Worm (Caenorhabditis elegans) whole organism, L4 larva: Measurements from ENCODE around the gene F12F6.1.
A peak's percentile ranks its signal among the peaks of the same experiment; 100 is the strongest.

ENCODE experiments used
- F37D6.2 ChIP-seq: sonication (generic microtip); optimal IDR thresholded peaks from 2 replicates; lab custom pipeline; 2016; ENCODE audit warnings: mild to moderate bottlenecking, missing genetic modification characterization, missing compliant biosample characterization
- F49E8.2 ChIP-seq: sonication (generic microtip); optimal IDR thresholded peaks from 2 replicates; lab custom pipeline; 2016; ENCODE audit warnings: missing compliant biosample characterization, mild to moderate bottlenecking, missing genetic modification characterization, borderline replicate concordance
- T26A8.4 ChIP-seq: fragments of 200-800 bp; sonication (Bioruptor generic); IDR thresholded peaks from 2 replicates; pipeline ENCODE4 v1.3.6; 2022; ENCODE audit warnings: missing genetic modification characterization, missing compliant biosample characterization
- aha-1 ChIP-seq: fragments of 150-350 bp; peaks from one replicate; lab custom pipeline; 2014; ENCODE audit warnings: missing biosample characterization, missing genetic modification characterization
- arid-1 ChIP-seq: fragments of 200-800 bp; sonication (Bioruptor generic); conservative IDR thresholded peaks from 2 replicates; pipeline ENCODE4 v1.3.6; 2022; ENCODE audit warnings: missing genetic modification reagents, missing genetic modification characterization, missing compliant biosample characterization
- ceh-20 ChIP-seq: fragments of 200-800 bp; sonication (Bioruptor generic); IDR thresholded peaks from 2 replicates; pipeline ENCODE4 v1.3.6; 2022; ENCODE audit warnings: missing genetic modification reagents, missing genetic modification characterization, missing compliant biosample characterization
- ceh-82 ChIP-seq: sonication (generic microtip); optimal IDR thresholded peaks from 2 replicates; lab custom pipeline; 2017; ENCODE audit warnings: missing biosample characterization, missing genetic modification characterization
- ctbp-1 ChIP-seq: fragments of 200-800 bp; sonication (Bioruptor generic); IDR thresholded peaks from 2 replicates; pipeline ENCODE4 v1.3.6; 2022; ENCODE audit warnings: missing genetic modification reagents, missing genetic modification characterization, missing compliant biosample characterization
- daf-16 ChIP-seq, 3 experiments: sonication (generic microtip); optimal IDR thresholded peaks; 2 replicates each; lab custom pipeline; 2016 to 2017; ENCODE audit warnings: missing genetic modification characterization in 3 of 3, missing genetic modification reagents in 3 of 3, mild to moderate bottlenecking in 2 of 3, missing compliant biosample characterization in 2 of 3, missing biosample characterization in 1 of 3, moderate library complexity in 1 of 3
- daf-8 ChIP-seq: fragments of 200-800 bp; sonication (Bioruptor generic); IDR thresholded peaks from 2 replicates; pipeline ENCODE4 v1.3.6; 2022; ENCODE audit warnings: missing genetic modification characterization, missing compliant biosample characterization
- dmd-6 ChIP-seq: fragments of 200-800 bp; sonication (Bioruptor generic); IDR thresholded peaks from 2 replicates; pipeline ENCODE4 v1.3.6; 2022; ENCODE audit warnings: missing genetic modification reagents, missing genetic modification characterization, missing compliant biosample characterization
- dmd-8 ChIP-seq: fragments of 200-800 bp; sonication (Bioruptor generic); IDR thresholded peaks from 2 replicates; pipeline ENCODE4 v1.3.6; 2022; ENCODE audit warnings: missing genetic modification characterization, missing compliant biosample characterization
- dmd-9 ChIP-seq: fragments of 200-800 bp; sonication (Bioruptor generic); IDR thresholded peaks from 2 replicates; pipeline ENCODE4 v1.3.6; 2022; ENCODE audit warnings: missing genetic modification reagents, missing genetic modification characterization, missing compliant biosample characterization
- egl-43 ChIP-seq: fragments of 200-800 bp; sonication (Bioruptor generic); IDR thresholded peaks from 2 replicates; pipeline ENCODE4 v1.3.6; 2022; ENCODE audit warnings: missing genetic modification reagents, missing genetic modification characterization, missing compliant biosample characterization
- fos-1 ChIP-seq: fragments of 150-350 bp; optimal IDR thresholded peaks from 2 replicates; lab custom pipeline; 2014; ENCODE audit warnings: missing biosample characterization, missing genetic modification characterization
- hif-1 ChIP-seq, 2 experiments: sonication (generic microtip); optimal IDR thresholded peaks; 2 replicates each; lab custom pipeline; 2016 to 2017; ENCODE audit warnings: missing compliant biosample characterization in 2 of 2, missing genetic modification characterization in 2 of 2, missing genetic modification reagents in 2 of 2, missing genotype in 2 of 2, mild to moderate bottlenecking in 1 of 2
- hlh-11 ChIP-seq: fragments of 200-800 bp; sonication (Bioruptor generic); optimal IDR thresholded peaks from 2 replicates; lab custom pipeline; 2018; ENCODE audit warnings: mild to moderate bottlenecking, missing genetic modification characterization, missing compliant biosample characterization
- hmg-1.1 ChIP-seq: fragments of 200-800 bp; sonication (Bioruptor generic); IDR thresholded peaks from 2 replicates; pipeline ENCODE4 v1.3.6; 2022; ENCODE audit warnings: missing genetic modification reagents, missing genetic modification characterization, missing compliant biosample characterization
- lin-13 ChIP-seq: fragments of 150-350 bp; optimal IDR thresholded peaks from 2 replicates; lab custom pipeline; 2014; ENCODE audit warnings: missing biosample characterization, missing genetic modification reagents, missing genetic modification characterization
- lin-15B ChIP-seq: fragments of 150-350 bp; sonication (generic microtip); optimal IDR thresholded peaks from 3 replicates; lab custom pipeline; 2014; ENCODE audit warnings: missing biosample characterization, missing genetic modification characterization
- lin-29 ChIP-seq: fragments of 200-800 bp; sonication (Bioruptor generic); IDR thresholded peaks from 2 replicates; pipeline ENCODE4 v1.3.6; 2022; ENCODE audit warnings: missing genetic modification reagents, missing genetic modification characterization, missing compliant biosample characterization
- lin-39 ChIP-seq: fragments of 150-350 bp; optimal IDR thresholded peaks from 2 replicates; lab custom pipeline; 2014; ENCODE audit warnings: missing biosample characterization, missing genetic modification reagents, missing genetic modification characterization
- lir-3 ChIP-seq: sonication (generic microtip); optimal IDR thresholded peaks from 2 replicates; lab custom pipeline; 2016; ENCODE audit warnings: mild to moderate bottlenecking, missing genetic modification characterization, missing compliant biosample characterization
- lsy-2 ChIP-seq, 2 experiments: fragments of 150-350 bp in 1 of 2; sonication (generic microtip) in 1 of 2; optimal IDR thresholded peaks; 2 replicates each; lab custom pipeline; 2014 to 2017; ENCODE audit warnings: missing biosample characterization in 2 of 2, missing genetic modification characterization in 2 of 2
- mdl-1 ChIP-seq, 2 experiments: fragments of 150-350 bp in 1 of 2; sonication (generic microtip) in 1 of 2; optimal IDR thresholded peaks; 2 replicates each; lab custom pipeline; 2014 to 2017; ENCODE audit warnings: missing biosample characterization in 2 of 2, missing genetic modification characterization in 2 of 2
- mdt-29 ChIP-seq: fragments of 200-800 bp; sonication (Bioruptor generic); IDR thresholded peaks from 2 replicates; pipeline ENCODE4 v1.3.6; 2022; ENCODE audit warnings: missing genetic modification reagents, missing genetic modification characterization, missing compliant biosample characterization
- mxl-2 ChIP-seq: fragments of 200-800 bp; sonication (Bioruptor generic); conservative IDR thresholded peaks from 2 replicates; pipeline ENCODE4 v1.3.6; 2022; ENCODE audit warnings: missing genetic modification reagents, missing genetic modification characterization, missing compliant biosample characterization
- mxl-3 ChIP-seq: fragments of 200-800 bp; sonication (Bioruptor generic); optimal IDR thresholded peaks from 2 replicates; lab custom pipeline; 2018; ENCODE audit warnings: mild to moderate bottlenecking, missing genetic modification characterization, missing compliant biosample characterization
- nhr-102 ChIP-seq: sonication (generic microtip); optimal IDR thresholded peaks from 2 replicates; lab custom pipeline; 2016; ENCODE audit warnings: mild to moderate bottlenecking, missing genetic modification characterization, moderate library complexity, missing compliant biosample characterization
- nhr-11 ChIP-seq: fragments of 150-350 bp; optimal IDR thresholded peaks from 2 replicates; lab custom pipeline; 2014; ENCODE audit warnings: missing biosample characterization, missing genetic modification characterization
- nhr-237 ChIP-seq: sonication (generic microtip); optimal IDR thresholded peaks from 2 replicates; lab custom pipeline; 2017; ENCODE audit warnings: missing biosample characterization, missing genetic modification characterization
- nhr-28 ChIP-seq: fragments of 150-350 bp; optimal IDR thresholded peaks from 2 replicates; lab custom pipeline; 2014; ENCODE audit warnings: missing biosample characterization, missing genetic modification characterization
- nhr-48 ChIP-seq: sonication (generic microtip); optimal IDR thresholded peaks from 2 replicates; lab custom pipeline; 2016; ENCODE audit warnings: mild to moderate bottlenecking, missing genetic modification characterization, missing compliant biosample characterization
- nhr-6 ChIP-seq: fragments of 150-350 bp; optimal IDR thresholded peaks from 2 replicates; lab custom pipeline; 2014; ENCODE audit warnings: missing biosample characterization, missing genetic modification characterization
- nhr-77 ChIP-seq: fragments of 150-350 bp; optimal IDR thresholded peaks from 2 replicates; lab custom pipeline; 2014; ENCODE audit warnings: missing biosample characterization, missing genetic modification characterization
- saeg-2 ChIP-seq: fragments of 200-800 bp; sonication (Bioruptor generic); IDR thresholded peaks from 2 replicates; pipeline ENCODE4 v1.3.6; 2022; ENCODE audit warnings: missing genetic modification reagents, missing genetic modification characterization, missing compliant biosample characterization
- sdz-12 ChIP-seq: fragments of 200-800 bp; sonication (Bioruptor generic); optimal IDR thresholded peaks from 2 replicates; lab custom pipeline; 2018; ENCODE audit warnings: mild to moderate bottlenecking, missing genetic modification characterization, missing compliant biosample characterization
- skn-1 ChIP-seq: fragments of 150-350 bp; optimal IDR thresholded peaks from 2 replicates; lab custom pipeline; 2014; ENCODE audit warnings: missing biosample characterization, missing genetic modification characterization
- snpc-1.2 ChIP-seq: fragments of 200-800 bp; sonication (Bioruptor generic); IDR thresholded peaks from 2 replicates; pipeline ENCODE4 v1.3.6; 2022; ENCODE audit warnings: missing genetic modification reagents, missing genetic modification characterization, missing compliant biosample characterization
- spr-3 ChIP-seq: fragments of 200-800 bp; sonication (Bioruptor generic); optimal IDR thresholded peaks from 2 replicates; lab custom pipeline; 2018; ENCODE audit warnings: mild to moderate bottlenecking, missing genetic modification characterization, missing compliant biosample characterization
- unc-130 ChIP-seq: sonication (generic microtip); optimal IDR thresholded peaks from 2 replicates; lab custom pipeline; 2016; ENCODE audit warnings: missing genetic modification reagents, missing genetic modification characterization, missing compliant biosample characterization
- unc-62 ChIP-seq, 3 experiments: fragments of 150-350 bp in 1 of 3; sonication (generic microtip); optimal IDR thresholded peaks in 2 of 3; peaks in 1 of 3; 1 replicate in 1 of 3; 2 replicates in 2 of 3; lab custom pipeline; 2014 to 2017; ENCODE audit warnings: missing biosample characterization in 3 of 3, missing genetic modification characterization in 3 of 3, missing genetic modification reagents in 3 of 3, missing genotype in 1 of 3
- zfp-3 ChIP-seq: fragments of 200-800 bp; sonication (Bioruptor generic); conservative IDR thresholded peaks from 2 replicates; pipeline ENCODE4 v1.3.6; 2022; ENCODE audit warnings: missing genetic modification reagents, missing genetic modification characterization, missing compliant biosample characterization
- zip-2 ChIP-seq: fragments of 150-350 bp; optimal IDR thresholded peaks from 2 replicates; lab custom pipeline; 2014; ENCODE audit warnings: missing biosample characterization, missing genetic modification characterization

The F12F6.1 gene

DNA sequence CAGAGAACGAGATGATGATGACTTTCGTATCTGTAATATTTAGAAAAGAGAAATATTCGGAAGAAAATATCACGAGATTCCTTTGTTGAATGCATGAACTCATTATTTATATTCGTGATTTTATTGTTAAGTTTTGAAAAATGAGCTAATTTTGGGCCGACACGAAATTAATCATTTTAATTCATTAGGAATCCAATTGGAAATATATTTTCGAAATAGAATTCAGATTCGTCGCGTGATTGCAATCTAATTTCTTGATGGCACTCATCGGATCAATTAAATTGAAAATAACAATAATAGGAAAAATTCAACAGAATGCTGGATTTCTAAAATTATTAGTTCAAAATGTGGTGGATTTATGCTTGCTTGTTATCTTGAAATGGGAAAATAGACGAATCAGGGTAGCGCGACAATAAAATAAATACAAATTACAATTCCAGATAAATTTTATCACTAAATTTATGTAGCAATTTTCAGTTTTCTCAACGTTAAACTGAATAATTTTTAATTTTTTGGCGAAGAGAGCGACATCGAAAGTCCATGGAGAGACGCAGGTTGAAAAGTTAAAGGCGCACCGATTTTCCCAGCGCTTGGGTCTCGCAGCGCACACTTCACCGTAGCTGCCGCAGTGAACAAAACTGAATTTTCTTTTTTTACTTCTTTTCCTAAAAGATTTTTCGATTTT lies 18.1 kb downstream of the F12F6.1 start (continued):
- TF ChIP-seq unc-130 (GFP tag; lab: Kevin White, UChicago) (peak; percentile 37), spr-3 (GFP tag; lab: Kevin White, UChicago) (no peak), nhr-6 (tag; lab: Kevin White, UChicago) (peak; percentile 43), zfp-3 (GFP tag; lab: Robert Waterston, UW) (0 out of 2 replicates have a peak, but pooled peaks have one; percentile 33), hlh-11 (tag; lab: Kevin White, UChicago) (peak; percentile 46), mdl-1 (tag; optimal IDR thresholded peaks at IDR 0.05; lab: Kevin White, UChicago) (no peak), nhr-28 (tag; lab: Kevin White, UChicago) (peak; percentile 31), nhr-48 (peak; percentile 35), lin-15B (tag; lab: Kevin White, UChicago) (no peak), F37D6.2 (tag; lab: Kevin White, UChicago) (peak; percentile 27), nhr-11 (tag; lab: Kevin White, UChicago) (peak; percentile 24), nhr-102 (tag; lab: Kevin White, UChicago) (peak; percentile 54), hif-1 (tag; optimal IDR thresholded peaks at IDR 0.05; lab: Kevin White, UChicago) (peak in 1 of 2 experiments; percentile 42), daf-8 (no peak), nhr-77 (tag; lab: Kevin White, UChicago) (peak; percentile 7), T26A8.4 (peak; percentile 58), mdt-29 (GFP tag; lab: Robert Waterston, UW) (no peak), mxl-2 (GFP tag; lab: Robert Waterston, UW) (no peak), hmg-1.1 (GFP tag; lab: Robert Waterston, UW) (peak; percentile 58), dmd-9 (no peak), daf-16 (GFP tag; optimal IDR thresholded peaks at IDR 0.05; lab: Kevin White, UChicago) (no peak), daf-16 (tag; optimal IDR thresholded peaks at IDR 0.05; lab: Kevin White, UChicago) (peak; percentile 28), mxl-3 (GFP tag; lab: Kevin White, UChicago) (no peak), skn-1 (tag; lab: Kevin White, UChicago) (no peak), lsy-2 (tag; optimal IDR thresholded peaks at IDR 0.05; lab: Kevin White, UChicago) (peak; percentile 16 to 94)

DNA sequence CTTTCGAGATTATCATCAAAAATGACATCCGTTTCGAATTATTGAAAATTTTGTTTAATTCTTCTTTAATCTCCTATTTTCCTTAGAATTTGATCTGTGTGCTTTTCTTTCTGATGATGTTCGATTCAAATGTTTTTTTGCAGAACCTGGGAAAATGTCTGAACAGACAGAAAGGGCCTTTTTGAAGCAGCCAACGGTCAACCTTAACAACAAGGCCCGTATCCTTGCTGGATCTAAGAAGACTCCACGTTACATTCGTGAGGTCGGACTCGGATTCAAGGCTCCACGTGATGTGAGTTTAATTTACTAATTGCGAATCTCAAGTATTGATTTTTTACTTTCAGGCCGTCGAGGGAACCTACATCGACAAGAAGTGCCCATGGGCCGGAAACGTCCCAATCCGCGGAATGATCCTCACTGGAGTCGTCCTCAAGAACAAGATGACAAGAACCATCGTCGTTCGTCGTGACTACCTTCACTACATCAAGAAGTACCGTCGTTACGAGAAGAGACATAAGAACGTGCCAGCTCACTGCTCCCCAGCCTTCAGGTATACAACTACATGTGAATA lies 18.8 kb downstream of the F12F6.1 start, which contains the start of gene rps-11:
TSS of gene rps-11 (plus strand) at position 144 of the 571 bp plus-strand sequence.
- 0 out of 2 replicates have a peak, but pooled peaks have one; percentile 6 for TF ChIP-seq egl-43 (GFP tag; lab: Robert Waterston, UW)
- TF ChIP-seq dmd-6 (GFP tag; lab: Robert Waterston, UW) = no peak
- TF ChIP-seq lin-13 (GFP tag; lab: Kevin White, UChicago) = no peak
- TF ChIP-seq aha-1 (tag; lab: Kevin White, UChicago) = peak; percentile 92

DNA sequence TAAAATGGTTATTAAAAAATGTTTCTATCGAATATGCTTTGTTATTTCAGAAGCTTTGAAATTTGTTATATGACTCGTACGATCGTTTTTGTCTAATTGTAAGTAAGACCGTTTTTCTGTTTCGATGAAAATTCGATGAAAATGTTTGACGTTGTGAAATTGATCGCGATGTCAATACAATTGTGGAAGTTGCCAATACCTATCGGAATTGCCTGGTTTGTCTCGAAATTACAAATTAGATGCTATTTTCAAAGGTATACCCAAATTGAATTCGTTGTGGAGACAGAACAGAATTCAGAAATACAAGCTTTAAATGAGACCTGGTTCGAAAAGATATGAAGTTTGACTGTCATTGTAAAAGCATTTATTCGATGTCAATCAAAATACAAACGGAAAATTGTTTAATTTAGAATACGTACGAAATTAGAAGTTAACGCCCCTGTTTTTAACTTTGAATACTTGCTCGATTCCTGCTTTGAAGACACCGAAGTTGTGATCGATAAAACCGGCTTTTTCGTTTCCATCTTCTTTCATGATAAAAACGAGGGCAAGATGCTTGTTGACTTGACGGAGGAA lies 19.6 kb downstream of the F12F6.1 start:
- TF ChIP-seq F49E8.2 (tag; lab: Kevin White, UChicago) (peak; percentile 6), lin-29 (GFP tag; lab: Robert Waterston, UW) (no peak), ceh-82 (tag; lab: Kevin White, UChicago) (no peak), lin-39 (no peak), mxl-2 (GFP tag; lab: Robert Waterston, UW) (no peak), sdz-12 (GFP tag; lab: Kevin White, UChicago) (no peak), dmd-8 (GFP tag; lab: Robert Waterston, UW) (no peak), nhr-11 (tag; lab: Kevin White, UChicago) (no peak), ceh-20 (GFP tag; lab: Robert Waterston, UW) (no peak), arid-1 (no peak), unc-62 (GFP tag; optimal IDR thresholded peaks at IDR 0.05 in 1 of 2; lab: Kevin White, UChicago) (peak in 1 of 2 experiments; percentile 96), unc-62 (tag; optimal IDR thresholded peaks at IDR 0.05; lab: Kevin White, UChicago) (no peak), nhr-28 (tag; lab: Kevin White, UChicago) (no peak), aha-1 (tag; lab: Kevin White, UChicago) (peak; percentile 13), lir-3 (tag; lab: Kevin White, UChicago) (no peak), ctbp-1 (GFP tag; lab: Robert Waterston, UW) (no peak), nhr-237 (tag; lab: Kevin White, UChicago) (no peak), nhr-6 (tag; lab: Kevin White, UChicago) (no peak), fos-1 (tag; lab: Kevin White, UChicago) (no peak), nhr-77 (tag; lab: Kevin White, UChicago) (no peak), snpc-1.2 (GFP tag; lab: Robert Waterston, UW) (peak; percentile 40; the same call in 1 of the 2 replicates), daf-16 (GFP tag; optimal IDR thresholded peaks at IDR 0.05; lab: Kevin White, UChicago) (no peak), daf-16 (tag; optimal IDR thresholded peaks at IDR 0.05; lab: Kevin White, UChicago) (peak; percentile 21), saeg-2 (GFP tag; lab: Robert Waterston, UW) (no peak), zip-2 (tag; lab: Kevin White, UChicago) (no peak)
